Worm (Caenorhabditis elegans): ENCODE results near the gene C45G9.4.

The C45G9.4 gene

ce11 chrIII:5080700-5081572, 18.4 kb downstream of the C45G9.4 start:
- TF ChIP-seq egrh-3 (GFP tag; IDR thresholded peaks at IDR 0.05) (0 out of 2 replicates have a peak, but pooled peaks have one; percentile 28), unc-130 (GFP tag; optimal IDR thresholded peaks at IDR 0.05) (peak; percentile 79), dox-1 (GFP tag; IDR thresholded peaks at IDR 0.05) (peak; percentile 88), nhr-90 (tag; optimal IDR thresholded peaks at IDR 0.05) (peak; percentile 89), athp-1 (tag; optimal IDR thresholded peaks at IDR 0.05) (peak; percentile 87), F33H1.4 (GFP tag; IDR thresholded peaks at IDR 0.05) (peak; percentile 90), sdz-38 (tag; optimal IDR thresholded peaks at IDR 0.05) (no peak), D2030.7 (GFP tag; IDR thresholded peaks at IDR 0.05) (peak; percentile 83), egl-44 (GFP tag; IDR thresholded peaks at IDR 0.05) (peak; percentile 80), Y79H2A.3 (GFP tag; conservative IDR thresholded peaks at IDR 0.05) (0 out of 2 replicates have a peak, but pooled peaks have one; percentile 35), nfya-1 (tag; optimal IDR thresholded peaks at IDR 0.05; ENCODE audit: borderline replicate concordance, insufficient read depth) (no peak), ccch-3 (GFP tag; optimal IDR thresholded peaks at IDR 0.05) (no peak), mcd-1 (GFP tag; IDR thresholded peaks at IDR 0.05) (peak; percentile 87), let-607 (tag; optimal IDR thresholded peaks at IDR 0.05) (peak; percentile 61 to 65), Y53G8AR.9 (GFP tag; conservative IDR thresholded peaks at IDR 0.05) (peak; percentile 88), fkh-3 (tag; optimal IDR thresholded peaks at IDR 0.05) (peak; percentile 92), hrde-1 (tag; optimal IDR thresholded peaks at IDR 0.05; ENCODE audit: borderline replicate concordance) (peak; percentile 93), lin-26 (GFP tag; IDR thresholded peaks at IDR 0.05) (peak; percentile 94), ceh-58 (GFP tag; IDR thresholded peaks at IDR 0.05) (0 out of 2 replicates have a peak, but pooled peaks have one; percentile 84), attf-5 (GFP tag; optimal IDR thresholded peaks at IDR 0.05) (peak; percentile 70), dpff-1 (tag; optimal IDR thresholded peaks at IDR 0.05) (no peak), attf-3 (GFP tag; conservative IDR thresholded peaks at IDR 0.05) (peak; percentile 52; the same call in 1 of the 2 replicates), ztf-28 (GFP tag; IDR thresholded peaks at IDR 0.05) (peak; percentile 91), sea-2 (GFP tag; IDR thresholded peaks at IDR 0.05) (0 out of 2 replicates have a peak, but pooled peaks have one; percentile 52), nhr-179 (tag; optimal IDR thresholded peaks at IDR 0.05) (peak; percentile 19), rcor-1 (GFP tag; IDR thresholded peaks at IDR 0.05) (peak; percentile 78), somi-1 (GFP tag; optimal IDR thresholded peaks at IDR 0.05) (peak; percentile 39), madf-8 (GFP tag; conservative IDR thresholded peaks at IDR 0.05) (peak; percentile 66), Y53F4B.3 (GFP tag; IDR thresholded peaks at IDR 0.05) (peak; percentile 87), K12H6.12 (tag; optimal IDR thresholded peaks at IDR 0.05) (peak; percentile 51), sptf-2 (GFP tag; optimal IDR thresholded peaks at IDR 0.05) (peak; percentile 42), F22D6.2 (tag; optimal IDR thresholded peaks at IDR 0.05) (peak; percentile 62), cebp-1 (GFP tag; IDR thresholded peaks at IDR 0.05) (peak; percentile 59), cebp-1 (tag; optimal IDR thresholded peaks at IDR 0.05) (peak; percentile 83), madf-10 (tag; optimal IDR thresholded peaks at IDR 0.05) (peak; percentile 18), ztf-6 (GFP tag; IDR thresholded peaks at IDR 0.05) (0 out of 2 replicates have a peak, but pooled peaks have one; percentile 65), B0035.1 (tag; optimal IDR thresholded peaks at IDR 0.05) (peak; percentile 80), B0261.1 (tag; optimal IDR thresholded peaks at IDR 0.05) (peak; percentile 75), ceh-79 (tag; optimal IDR thresholded peaks at IDR 0.05) (peak; percentile 73), ceh-40 (GFP tag; IDR thresholded peaks at IDR 0.05) (peak; percentile 87; the same call in 1 of the 2 replicates), lsy-27 (tag; optimal IDR thresholded peaks at IDR 0.05; ENCODE audit: borderline replicate concordance, insufficient read depth) (peak; percentile 9), F52B5.7 (tag; optimal IDR thresholded peaks at IDR 0.05) (peak; percentile 90), ztf-18 (tag; optimal IDR thresholded peaks at IDR 0.05) (peak; percentile 78), cebp-2 (GFP tag; IDR thresholded peaks at IDR 0.05) (peak; percentile 86; the same call in 1 of the 2 replicates), F39B2.1 (GFP tag; IDR thresholded peaks at IDR 0.05) (no peak), akir-1 (GFP tag; optimal IDR thresholded peaks at IDR 0.05) (no peak)
